Fruit fly (Drosophila melanogaster): ENCODE results near the gene CG14441.

CG14441 gene

DNA sequence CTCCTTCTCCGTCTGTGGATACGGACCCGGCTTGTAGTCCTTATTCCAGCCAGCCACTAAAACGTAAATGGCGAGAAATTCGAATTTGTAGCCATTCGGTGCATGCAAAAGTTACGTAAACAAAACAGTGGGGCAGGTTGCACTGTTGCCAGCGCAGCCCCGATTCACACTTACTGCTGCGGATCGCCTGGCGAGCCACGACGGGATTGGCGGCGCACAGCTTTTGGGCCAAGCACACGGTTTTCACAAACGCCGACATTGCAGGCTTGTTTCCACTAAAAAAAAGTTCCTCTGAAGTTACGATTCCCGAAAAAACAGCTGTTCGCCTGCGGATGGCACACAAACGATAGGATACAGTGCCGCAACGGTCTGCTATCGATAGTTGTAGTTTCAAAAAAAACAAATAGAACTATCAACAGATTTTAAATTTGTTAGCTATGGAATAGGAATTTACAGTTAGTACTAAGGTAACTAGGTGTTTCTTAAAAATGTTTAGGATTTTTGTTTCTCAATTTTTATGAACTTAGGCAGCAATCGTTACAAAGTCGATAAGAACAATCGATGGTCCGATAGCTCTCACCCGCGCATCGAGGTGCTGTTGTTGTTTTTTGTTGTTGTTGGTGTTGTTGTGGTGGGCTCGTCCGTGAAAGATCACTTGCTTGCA lies 21.4 kb upstream of the CG14441 start, which contains the start of gene Fum1 (continued):
- TF ChIP-seq Xbp1 (GFP tag; optimal IDR thresholded peaks at IDR 0.05) (peak; percentile 11), cas (GFP tag; IDR thresholded peaks at IDR 0.05) (no peak), gt (GFP tag; IDR thresholded peaks at IDR 0.05) (no peak), CG3995 (GFP tag; optimal IDR thresholded peaks at IDR 0.05) (peak; percentile 36), unc-4 (GFP tag; IDR thresholded peaks at IDR 0.05; ENCODE audit: partially characterized antibody) (peak; percentile 94), Nf-YB (GFP tag; optimal IDR thresholded peaks at IDR 0.05) (no peak), CG32772 (GFP tag; IDR thresholded peaks at IDR 0.05) (no peak), CG3281 (GFP tag; optimal IDR thresholded peaks at IDR 0.05) (peak; percentile 14), CG13894 (tag; optimal IDR thresholded peaks at IDR 0.05) (peak; percentile 40), CG30403 (GFP tag; optimal IDR thresholded peaks at IDR 0.05) (peak; percentile 30), HmgZ (tag; optimal IDR thresholded peaks at IDR 0.05) (peak; percentile 40), nerfin-1 (tag; optimal IDR thresholded peaks at IDR 0.05) (peak; percentile 9), sug (tag; optimal IDR thresholded peaks at IDR 0.05) (peak; percentile 39), chn (GFP tag; optimal IDR thresholded peaks at IDR 0.05) (no peak), D19B (GFP tag; optimal IDR thresholded peaks at IDR 0.05) (no peak), phol (tag; optimal IDR thresholded peaks at IDR 0.05) (peak; percentile 34), grau (tag; optimal IDR thresholded peaks at IDR 0.05) (peak; percentile 38), knrl (GFP tag; IDR thresholded peaks at IDR 0.05; ENCODE audit: partially characterized antibody) (peak; percentile 90), E2f2 (GFP tag; IDR thresholded peaks at IDR 0.05) (peak; percentile 67), Eip74EF (GFP tag; optimal IDR thresholded peaks at IDR 0.05) (peak in 1 of 2 experiments; percentile 4), her (GFP tag; optimal IDR thresholded peaks at IDR 0.05) (peak; percentile 28), Max (GFP tag; optimal IDR thresholded peaks at IDR 0.05) (no peak), Aef1 (GFP tag; IDR thresholded peaks at IDR 0.05) (peak; percentile 24; the same call in 1 of the 3 replicates), CG14860 (GFP tag; IDR thresholded peaks at IDR 0.05; ENCODE audit: partially characterized antibody) (peak; percentile 88), CG14710 (tag; optimal IDR thresholded peaks at IDR 0.05) (peak; percentile 74), pzg (GFP tag; optimal IDR thresholded peaks at IDR 0.05) (peak; percentile 63), mld (GFP tag; IDR thresholded peaks at IDR 0.05; ENCODE audit: partially characterized antibody) (no peak; the same call in 2 of the 3 replicates), CHES-1-like (GFP tag; optimal IDR thresholded peaks at IDR 0.05) (peak; percentile 36), CG8359 (GFP tag; optimal IDR thresholded peaks at IDR 0.05; ENCODE audit: borderline replicate concordance) (no peak), hbn (GFP tag; IDR thresholded peaks at IDR 0.05; ENCODE audit: partially characterized antibody) (peak; percentile 85), CG6272 (GFP tag; IDR thresholded peaks at IDR 0.05) (no peak), CG11560 (tag; IDR thresholded peaks at IDR 0.05) (0 out of 3 replicates have a peak, but pooled peaks have one; percentile 11), gem (tag; optimal IDR thresholded peaks at IDR 0.05) (no peak), sna (GFP tag; IDR thresholded peaks at IDR 0.05; ENCODE audit: partially characterized antibody) (peak; percentile 95), mirr (GFP tag; optimal IDR thresholded peaks at IDR 0.05) (no peak), CG2116 (GFP tag; optimal IDR thresholded peaks at IDR 0.05) (peak; percentile 97), YL-1 (GFP tag; optimal IDR thresholded peaks at IDR 0.05) (peak; percentile 29), Hr39 (optimal IDR thresholded peaks at IDR 0.05) (no peak), CG12299 (tag; optimal IDR thresholded peaks at IDR 0.05) (peak; percentile 25), mam (GFP tag; optimal IDR thresholded peaks at IDR 0.05) (peak; percentile 23), zfh2 (GFP tag; optimal IDR thresholded peaks at IDR 0.05) (peak; percentile 45), Fer1 (GFP tag; optimal IDR thresholded peaks at IDR 0.05) (peak; percentile 16), sim (GFP tag; IDR thresholded peaks at IDR 0.05) (no peak), CG4360 (GFP tag; IDR thresholded peaks at IDR 0.05) (peak; percentile 98), Ets97D (GFP tag; optimal IDR thresholded peaks at IDR 0.05) (peak; percentile 4), CG13624 (GFP tag; optimal IDR thresholded peaks at IDR 0.05) (peak; percentile 20), CG13287 (GFP tag; IDR thresholded peaks at IDR 0.05; ENCODE audit: partially characterized antibody) (peak; percentile 94), trem (tag; optimal IDR thresholded peaks at IDR 0.05) (peak; percentile 69), CG30020 (tag; optimal IDR thresholded peaks at IDR 0.05) (peak; percentile 18)

Data from whole organism, embryonic.